Worm (Caenorhabditis elegans) whole organism, midembryonic: ENCODE results near the gene F17C8.3.

ENCODE experiments used
- cog-1 ChIP-seq: sonication (generic microtip); optimal IDR thresholded peaks from 2 replicates; lab custom pipeline; 2016; ENCODE audit warnings: missing genetic modification characterization, missing compliant biosample characterization
- flt-1 ChIP-seq: fragments of 200-800 bp; sonication (Bioruptor generic); IDR thresholded peaks from 2 replicates; pipeline ENCODE4 v1.3.6; 2022; ENCODE audit warnings: missing genetic modification characterization, missing compliant biosample characterization
- klf-2 ChIP-seq: fragments of 200-800 bp; sonication (Bioruptor generic); conservative IDR thresholded peaks from 2 replicates; pipeline ENCODE4 v1.3.6; 2022; ENCODE audit warnings: missing genetic modification reagents, missing genetic modification characterization, missing compliant biosample characterization
- med-1 ChIP-seq: sonication (generic microtip); optimal IDR thresholded peaks from 2 replicates; lab custom pipeline; 2017; ENCODE audit warnings: missing genetic modification characterization, mild to moderate bottlenecking, missing compliant biosample characterization, antibody characterized with exemption, missing genetic modification reagents; ENCODE audit not compliant: insufficient read depth
- ref-1 ChIP-seq: fragments of 200-800 bp; sonication (Bioruptor generic); conservative IDR thresholded peaks from 2 replicates; pipeline ENCODE4 v1.3.6; 2022; ENCODE audit warnings: missing genetic modification reagents, missing genetic modification characterization, missing compliant biosample characterization
- tab-1 ChIP-seq: fragments of 200-800 bp; sonication (Bioruptor generic); IDR thresholded peaks from 2 replicates; pipeline ENCODE4 v1.3.6; 2022; ENCODE audit warnings: missing genetic modification characterization, missing compliant biosample characterization
- ztf-23 ChIP-seq: fragments of 200-800 bp; sonication (Bioruptor generic); IDR thresholded peaks from 2 replicates; pipeline ENCODE4 v1.3.6; 2022; ENCODE audit warnings: missing genetic modification reagents, missing genetic modification characterization, missing compliant biosample characterization

- TF ChIP-seq tab-1 (GFP tag; lab: Robert Waterston, UW) = no peak
- no peak for TF ChIP-seq med-1 (GFP tag; lab: Kevin White, UChicago)
- no peak for TF ChIP-seq ref-1
- no peak for TF ChIP-seq flt-1 (GFP tag; lab: Robert Waterston, UW)
- TF ChIP-seq cog-1 (tag; lab: Kevin White, UChicago) = no peak
- no peak for TF ChIP-seq klf-2 (GFP tag; lab: Robert Waterston, UW)
- TF ChIP-seq ztf-23 (GFP tag; lab: Robert Waterston, UW) = no peak
Measured at ce11 chrIII:4762846-4763245, 31.1 kb downstream of the F17C8.3 start.
